Worm (Caenorhabditis elegans) whole organism, early embryonic: ENCODE measurements around the gene F43C1.7.

ENCODE experiments used
- B0310.2 ChIP-seq: sonication (generic microtip); optimal IDR thresholded peaks from 2 replicates; lab custom pipeline; 2016; ENCODE audit warnings: mild to moderate bottlenecking, missing genetic modification characterization, missing compliant biosample characterization
- F13C5.2 ChIP-seq: sonication (generic microtip); optimal IDR thresholded peaks from 2 replicates; lab custom pipeline; 2017; ENCODE audit warnings: mild to moderate bottlenecking, missing genetic modification characterization, inconsistent platforms, missing compliant biosample characterization
- aly-1 ChIP-seq: sonication (generic microtip); optimal IDR thresholded peaks from 2 replicates; lab custom pipeline; 2016; ENCODE audit warnings: missing genetic modification characterization, missing compliant biosample characterization
- ama-1 ChIP-seq: fragments of 150-350 bp; optimal IDR thresholded peaks from 2 replicates; lab custom pipeline; 2014
- ceh-13 ChIP-seq: fragments of 200-800 bp; sonication (Bioruptor generic); optimal IDR thresholded peaks from 2 replicates; lab custom pipeline; 2018; ENCODE audit warnings: mild to moderate bottlenecking, missing genetic modification characterization, missing compliant biosample characterization
- ceh-36 ChIP-seq: sonication (generic microtip); optimal IDR thresholded peaks from 2 replicates; lab custom pipeline; 2016; ENCODE audit warnings: missing genetic modification characterization, inconsistent platforms, missing compliant biosample characterization
- ets-7 ChIP-seq: sonication (generic microtip); optimal IDR thresholded peaks from 2 replicates; lab custom pipeline; 2016; ENCODE audit warnings: missing genotype, missing genetic modification characterization, missing compliant biosample characterization
- flt-1 ChIP-seq: fragments of 200-800 bp; sonication (Bioruptor generic); IDR thresholded peaks from 2 replicates; pipeline ENCODE4 v1.3.6; 2022; ENCODE audit warnings: missing genetic modification characterization, missing compliant biosample characterization
- hmbx-1 ChIP-seq: sonication (generic microtip); optimal IDR thresholded peaks from 2 replicates; lab custom pipeline; 2016; ENCODE audit warnings: mild to moderate bottlenecking, missing genetic modification characterization, missing compliant biosample characterization
- hmg-4 ChIP-seq: fragments of 200-800 bp; sonication (Bioruptor generic); optimal IDR thresholded peaks from 2 replicates; lab custom pipeline; 2018; ENCODE audit warnings: mild to moderate bottlenecking, missing genetic modification characterization, missing compliant biosample characterization
- hnd-1 ChIP-seq: sonication (generic microtip); optimal IDR thresholded peaks from 2 replicates; lab custom pipeline; 2016; ENCODE audit warnings: missing genetic modification characterization, missing compliant biosample characterization
- pes-1 ChIP-seq: fragments of 200-800 bp; sonication (Bioruptor generic); IDR thresholded peaks from 2 replicates; pipeline ENCODE4 v1.3.6; 2022; ENCODE audit warnings: missing genetic modification reagents, missing genetic modification characterization, missing compliant biosample characterization
- scrt-1 ChIP-seq: fragments of 200-800 bp; sonication (Bioruptor generic); IDR thresholded peaks from 2 replicates; pipeline ENCODE4 v1.3.6; 2022; ENCODE audit warnings: missing genetic modification characterization, missing compliant biosample characterization
- sea-1 ChIP-seq: fragments of 200-800 bp; sonication (Bioruptor generic); conservative IDR thresholded peaks from 2 replicates; pipeline ENCODE4 v1.3.6; 2022; ENCODE audit warnings: missing genetic modification characterization, missing compliant biosample characterization
- tbx-11 ChIP-seq: fragments of 200-800 bp; sonication (Bioruptor generic); IDR thresholded peaks from 2 replicates; pipeline ENCODE4 v1.3.6; 2022; ENCODE audit warnings: missing genetic modification characterization, missing compliant biosample characterization
- tbx-37 ChIP-seq: fragments of 200-800 bp; sonication (Bioruptor generic); conservative IDR thresholded peaks from 2 replicates; pipeline ENCODE4 v1.3.6; 2022; ENCODE audit warnings: missing genetic modification reagents, missing genetic modification characterization, missing compliant biosample characterization
- tra-4 ChIP-seq: sonication (generic microtip); optimal IDR thresholded peaks from 2 replicates; lab custom pipeline; 2017; ENCODE audit warnings: missing genetic modification characterization, missing compliant biosample characterization

F43C1.7 gene

DNA sequence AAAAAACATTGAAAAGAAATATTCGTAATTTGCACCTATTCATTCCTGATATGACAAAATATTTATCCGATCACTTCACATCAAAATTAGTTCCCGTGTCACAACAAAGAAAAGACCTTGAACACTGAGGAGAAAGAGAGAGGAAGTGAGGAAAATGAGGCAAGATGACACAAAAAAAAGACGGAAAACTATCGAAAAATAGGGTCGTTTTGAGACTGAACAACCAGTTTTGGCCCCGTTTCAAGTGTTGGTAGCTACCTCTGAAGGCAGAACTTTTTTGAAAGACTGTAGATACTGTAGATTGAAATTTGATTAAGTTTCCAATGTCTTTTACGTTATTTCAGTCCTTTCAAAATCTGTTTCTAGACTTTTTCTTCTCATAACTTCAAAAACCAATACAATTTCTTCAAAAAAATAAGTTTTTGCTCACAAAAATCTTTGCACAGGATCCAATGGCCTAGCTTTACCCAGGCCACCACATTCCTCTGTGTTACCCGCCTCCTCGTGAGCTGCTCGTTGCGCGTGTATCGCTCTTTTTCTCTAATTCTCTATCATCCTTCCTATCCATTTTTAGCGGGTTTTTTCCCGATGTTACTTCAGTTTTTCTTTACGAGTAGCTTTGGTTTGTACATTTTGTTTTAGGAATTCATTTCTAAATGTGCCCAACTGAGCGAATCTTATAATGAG lies 45.9 kb downstream of the F43C1.7 start:
- peak; percentile 41 for TF ChIP-seq hmg-4 (GFP tag; lab: Kevin White, UChicago)
- TF ChIP-seq tbx-37: peak; percentile 59; the same call in 1 of the 2 replicates
- no peak for TF ChIP-seq ceh-13 (GFP tag; lab: Kevin White, UChicago)
- no peak for TF ChIP-seq ama-1 (lab: Kevin White, UChicago)
- no peak for TF ChIP-seq scrt-1
- TF ChIP-seq ceh-36 (tag; lab: Kevin White, UChicago): no peak

DNA sequence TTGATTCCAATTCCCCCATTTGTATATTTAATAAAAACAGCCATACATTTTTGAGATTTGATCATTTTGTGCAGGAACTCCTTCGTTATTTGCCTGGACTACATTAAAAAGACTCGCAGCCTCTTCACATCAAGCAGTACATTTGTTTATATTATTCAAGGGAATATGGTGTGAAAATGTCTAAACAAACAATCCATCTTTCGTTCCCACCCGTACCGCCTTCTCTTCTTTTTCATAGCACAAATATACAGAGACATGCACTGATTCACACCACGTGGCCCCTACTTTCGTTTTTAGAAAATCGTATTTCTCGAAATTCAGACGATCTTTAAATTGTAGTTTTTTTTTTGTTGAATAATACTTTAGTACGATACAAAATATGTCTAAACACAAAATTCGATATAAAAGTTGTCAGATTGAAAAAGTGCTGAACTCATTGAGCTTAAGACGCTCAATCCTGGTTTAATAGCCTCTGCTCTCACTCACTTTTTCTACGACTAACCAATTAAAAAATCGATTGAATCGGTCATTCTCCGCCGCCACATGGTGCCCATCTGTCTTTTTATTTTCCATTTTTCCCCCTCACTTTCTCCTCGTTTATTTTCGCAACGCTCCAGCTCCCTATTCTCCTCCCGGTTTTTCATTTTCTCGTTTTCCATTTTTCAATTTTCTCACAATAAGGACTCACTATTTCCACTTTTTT lies 46.9 kb downstream of the F43C1.7 start:
- 0 out of 2 replicates have a peak, but pooled peaks have one; percentile 35 for TF ChIP-seq sea-1 (GFP tag; lab: Robert Waterston, UW)
- TF ChIP-seq tbx-37: 0 out of 2 replicates have a peak, but pooled peaks have one; percentile 5
- TF ChIP-seq pes-1 (GFP tag; lab: Robert Waterston, UW): no peak

ce11 chrIII:4194349-4195110 lies 47.8 kb downstream of the F43C1.7 start:
- TF ChIP-seq scrt-1: no peak
- TF ChIP-seq hnd-1 (tag; lab: Kevin White, UChicago): no peak
- TF ChIP-seq ets-7 (tag; lab: Kevin White, UChicago): no peak
- TF ChIP-seq hmbx-1: no peak
- TF ChIP-seq B0310.2 (tag; lab: Kevin White, UChicago): no peak
- TF ChIP-seq tbx-11 (GFP tag; lab: Robert Waterston, UW): no peak
- no peak for TF ChIP-seq aly-1 (tag; lab: Kevin White, UChicago)
- no peak for TF ChIP-seq F13C5.2 (tag; lab: Kevin White, UChicago)
- TF ChIP-seq ceh-13 (GFP tag; lab: Kevin White, UChicago): no peak
- TF ChIP-seq tra-4 (tag; lab: Kevin White, UChicago): no peak
- no peak for TF ChIP-seq flt-1

DNA sequence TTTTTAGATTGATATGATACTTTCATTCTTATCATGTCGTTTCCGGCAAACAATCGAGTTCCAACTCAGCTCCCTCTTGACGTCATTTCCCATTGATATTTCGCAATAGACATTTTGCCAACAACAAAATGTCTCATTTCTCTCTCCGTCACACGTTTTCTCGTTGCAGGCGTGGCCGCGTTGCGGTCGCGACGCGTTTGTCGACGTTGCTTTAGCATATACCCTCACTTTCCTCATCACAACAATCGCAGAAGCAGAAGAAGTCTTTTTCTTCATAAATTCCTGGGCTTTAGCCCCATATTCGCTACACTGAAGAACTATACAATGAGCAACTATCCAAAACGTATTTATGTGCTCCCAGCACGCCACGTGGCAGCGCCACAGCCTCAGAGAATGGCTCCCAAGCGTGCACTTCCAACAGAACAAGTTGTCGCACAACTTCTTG lies 48.7 kb downstream of the F43C1.7 start, which contains the start of gene xbp-1:
Gene xbp-1 (plus strand): TSS at position 151 of the 445 bp plus-strand sequence.
- TF ChIP-seq flt-1: no peak
- TF ChIP-seq aly-1 (tag; lab: Kevin White, UChicago): peak; percentile 15
- no peak for TF ChIP-seq scrt-1
- TF ChIP-seq hnd-1 (tag; lab: Kevin White, UChicago): no peak
- TF ChIP-seq tbx-37: no peak
- no peak for TF ChIP-seq ets-7 (tag; lab: Kevin White, UChicago)
- peak; percentile 6 for TF ChIP-seq ama-1 (lab: Kevin White, UChicago)
- no peak for TF ChIP-seq ceh-36 (tag; lab: Kevin White, UChicago)
- 0 out of 2 replicates have a peak, but pooled peaks have one; percentile 21 for TF ChIP-seq sea-1 (GFP tag; lab: Robert Waterston, UW)
- peak; percentile 63 for TF ChIP-seq F13C5.2 (tag; lab: Kevin White, UChicago)
- peak; percentile 42 for TF ChIP-seq hmg-4 (GFP tag; lab: Kevin White, UChicago)
- TF ChIP-seq hmbx-1: no peak
- peak; percentile 62 for TF ChIP-seq B0310.2 (tag; lab: Kevin White, UChicago)
- TF ChIP-seq tra-4 (tag; lab: Kevin White, UChicago): no peak
- no peak for TF ChIP-seq ceh-13 (GFP tag; lab: Kevin White, UChicago)
- TF ChIP-seq pes-1 (GFP tag; lab: Robert Waterston, UW): no peak
- TF ChIP-seq tbx-11 (GFP tag; lab: Robert Waterston, UW): no peak
